Fruit fly (Drosophila melanogaster): ENCODE data around the gene CG4511.

CG4511 gene

DNA sequence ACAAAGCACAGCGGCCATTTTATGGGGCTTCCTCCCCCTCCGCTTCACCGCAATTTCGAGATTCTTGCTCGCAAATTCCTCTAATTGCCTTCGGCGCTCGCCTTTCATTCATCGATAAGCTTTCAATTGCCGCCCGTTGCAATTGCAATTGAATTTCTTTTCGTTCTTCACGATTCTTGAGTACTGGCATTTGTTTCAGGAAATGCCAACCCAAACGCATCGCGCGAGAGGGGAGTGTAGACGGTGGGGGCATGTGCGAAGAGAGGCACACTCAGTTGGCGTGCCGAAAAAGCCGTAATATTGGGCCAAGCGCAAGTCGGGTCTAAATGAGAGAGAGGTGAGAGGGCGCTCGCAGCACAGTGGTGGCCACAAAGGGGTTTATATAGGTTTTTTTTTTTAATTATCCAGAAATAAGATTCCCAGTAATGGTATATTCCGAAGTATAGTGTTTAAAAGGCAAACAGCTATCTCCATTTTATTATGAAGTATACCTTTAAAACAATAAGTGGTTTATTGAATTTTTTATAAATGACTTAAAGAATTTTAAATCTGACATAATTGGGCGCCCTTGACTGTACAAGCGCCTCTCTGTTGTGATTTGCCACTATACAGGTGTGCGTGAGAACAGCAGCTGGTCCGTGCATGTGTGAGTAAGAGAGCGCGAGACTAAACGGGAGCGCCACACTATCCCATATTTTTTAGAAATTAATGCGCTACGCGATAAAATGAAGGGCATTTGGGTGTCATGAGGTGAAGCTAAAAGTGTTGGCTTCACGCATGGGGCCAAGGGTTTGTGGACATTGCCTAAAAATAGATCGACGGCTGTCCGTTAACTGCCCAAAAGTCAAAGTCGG, 32.4 kb downstream of the CG4511 start:
- peak; percentile 96 for TF ChIP-seq noc (tag; optimal IDR thresholded peaks at IDR 0.05)

dm6 chr3R:10888300-10888632, 34.0 kb downstream of the CG4511 start:
- TF ChIP-seq noc (tag; optimal IDR thresholded peaks at IDR 0.05): peak; percentile 48

dm6 chr3R:10888633-10889519, 34.6 kb downstream of the CG4511 start:
- TF ChIP-seq noc (tag; optimal IDR thresholded peaks at IDR 0.05): peak; percentile 76

- TF ChIP-seq noc (tag; optimal IDR thresholded peaks at IDR 0.05): no peak
Measured at dm6 chr3R:10889520-10889887, 35.2 kb downstream of the CG4511 start, which contains the start of gene Ak3. Gene Ak3, minus strand, starts transcription at chr3R:10889588.

- no peak for TF ChIP-seq noc (tag; optimal IDR thresholded peaks at IDR 0.05)
Measured at dm6 chr3R:10893327-10893726, 39.0 kb downstream of the CG4511 start, which contains the start of gene CG6621. Gene CG6621, minus strand, starts transcription at chr3R:10893531.
